Worm (Caenorhabditis elegans): ENCODE data around the gene pafo-1.

pafo-1 gene

DNA sequence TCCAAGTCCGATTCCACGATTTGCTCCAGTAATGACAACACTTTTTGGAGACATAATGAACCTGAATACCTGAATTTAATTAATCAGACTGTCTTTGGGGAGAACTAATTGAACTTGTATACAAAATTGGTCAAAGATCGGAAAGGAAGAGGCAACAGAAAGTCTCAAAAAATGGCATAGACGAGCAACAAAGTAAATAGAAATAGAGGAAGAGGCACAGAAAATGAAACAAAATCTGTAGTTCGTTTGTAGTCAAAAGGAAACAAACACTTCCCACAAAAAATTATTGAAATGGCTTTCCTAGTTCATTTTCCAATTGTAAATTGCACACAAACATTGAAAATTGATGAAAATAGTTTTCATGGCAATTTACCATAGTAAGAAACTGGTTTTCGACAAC, 6.8 kb upstream of the pafo-1 start, which contains the start of gene C55A6.6:
C55A6.6 (minus strand) TSS at position 61 of the 400 bp plus-strand sequence.
- TF ChIP-seq ceh-14 (tag; optimal IDR thresholded peaks at IDR 0.05) (no peak), fax-1 (tag; optimal IDR thresholded peaks at IDR 0.05) (no peak)

DNA sequence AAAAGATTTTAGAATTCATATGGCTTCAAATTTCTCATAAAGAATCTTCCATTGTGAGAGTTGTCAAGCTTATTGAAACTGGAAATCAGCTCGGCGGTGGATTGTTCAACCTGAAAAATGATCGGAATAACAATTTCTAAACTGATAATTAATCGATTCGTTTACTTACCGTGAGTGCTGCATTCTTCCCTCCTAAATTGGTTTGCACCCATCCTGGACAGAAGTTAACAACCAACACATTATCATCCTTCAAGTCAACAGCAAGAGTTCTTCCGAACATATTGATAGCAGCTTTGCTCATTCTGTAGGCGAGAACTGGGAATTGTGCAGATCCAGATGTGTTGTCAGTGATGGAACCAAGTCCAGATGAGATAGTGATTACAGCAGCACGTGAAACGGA, 6.4 kb upstream of the pafo-1 start:
- no peak for TF ChIP-seq ets-4 (tag; optimal IDR thresholded peaks at IDR 0.05)
- no peak for TF ChIP-seq hlh-8 (tag; optimal IDR thresholded peaks at IDR 0.05)
- no peak for TF ChIP-seq fkh-6 (tag; optimal IDR thresholded peaks at IDR 0.05)
- TF ChIP-seq ceh-24 (tag; optimal IDR thresholded peaks at IDR 0.05) = no peak
- no peak for TF ChIP-seq unc-3 (GFP tag; conservative IDR thresholded peaks at IDR 0.05)
- TF ChIP-seq unc-3 (tag; optimal IDR thresholded peaks at IDR 0.05) = no peak
- TF ChIP-seq dmd-4 (tag; optimal IDR thresholded peaks at IDR 0.05; ENCODE audit: borderline replicate concordance) = no peak
- no peak for TF ChIP-seq pat-9 (tag; optimal IDR thresholded peaks at IDR 0.05)
- no peak for TF ChIP-seq syd-9 (tag; optimal IDR thresholded peaks at IDR 0.05)
- no peak for TF ChIP-seq pag-3 (tag; optimal IDR thresholded peaks at IDR 0.05; ENCODE audit: borderline replicate concordance)
- no peak for TF ChIP-seq lin-11 (tag; optimal IDR thresholded peaks at IDR 0.05)
- no peak for TF ChIP-seq ceh-22 (tag; optimal IDR thresholded peaks at IDR 0.05)
- TF ChIP-seq Y22D7AL.16 (tag; optimal IDR thresholded peaks at IDR 0.05) = no peak
- no peak for TF ChIP-seq K02D7.2 (tag; optimal IDR thresholded peaks at IDR 0.05)
- TF ChIP-seq mec-3 (tag; optimal IDR thresholded peaks at IDR 0.05; ENCODE audit: borderline replicate concordance) = no peak
- no peak for TF ChIP-seq ceh-31 (tag; optimal IDR thresholded peaks at IDR 0.05)
- no peak for TF ChIP-seq ceh-19 (GFP tag; optimal IDR thresholded peaks at IDR 0.05)
- no peak for TF ChIP-seq tbx-7 (tag; optimal IDR thresholded peaks at IDR 0.05)

DNA sequence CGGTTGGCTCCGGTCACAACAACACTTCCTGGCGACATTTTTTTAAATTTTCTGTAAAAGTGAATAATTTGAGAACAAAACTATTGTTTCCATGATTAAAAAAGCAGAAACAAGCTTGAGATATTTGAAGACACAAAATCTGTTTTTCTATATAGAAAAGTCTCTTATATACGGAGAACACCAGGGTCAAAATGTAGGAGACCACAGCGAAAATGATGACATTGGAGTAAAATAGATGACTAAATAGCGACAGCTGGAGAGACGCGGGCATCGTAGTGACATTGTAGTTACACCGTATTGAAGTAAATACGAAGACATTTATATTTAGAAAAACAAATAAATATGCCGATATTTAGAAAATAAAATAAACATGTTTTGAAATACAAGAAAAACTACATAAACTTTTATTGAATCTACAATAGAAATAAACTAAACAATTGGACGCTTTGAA, 5.3 kb upstream of the pafo-1 start, which contains the start of gene sdz-8:
sdz-8 (minus strand) TSS at position 51 of the 451 bp plus-strand sequence.
- TF ChIP-seq ref-2 (tag; optimal IDR thresholded peaks at IDR 0.05) (no peak), unc-55 (GFP tag; optimal IDR thresholded peaks at IDR 0.05) (no peak), nhr-11 (tag; optimal IDR thresholded peaks at IDR 0.05) (no peak), ceh-22 (tag; optimal IDR thresholded peaks at IDR 0.05) (no peak), rnt-1 (tag; optimal IDR thresholded peaks at IDR 0.05) (no peak), nhr-232 (tag; optimal IDR thresholded peaks at IDR 0.05) (no peak), ama-1 (optimal IDR thresholded peaks at IDR 0.05) (no peak)

DNA sequence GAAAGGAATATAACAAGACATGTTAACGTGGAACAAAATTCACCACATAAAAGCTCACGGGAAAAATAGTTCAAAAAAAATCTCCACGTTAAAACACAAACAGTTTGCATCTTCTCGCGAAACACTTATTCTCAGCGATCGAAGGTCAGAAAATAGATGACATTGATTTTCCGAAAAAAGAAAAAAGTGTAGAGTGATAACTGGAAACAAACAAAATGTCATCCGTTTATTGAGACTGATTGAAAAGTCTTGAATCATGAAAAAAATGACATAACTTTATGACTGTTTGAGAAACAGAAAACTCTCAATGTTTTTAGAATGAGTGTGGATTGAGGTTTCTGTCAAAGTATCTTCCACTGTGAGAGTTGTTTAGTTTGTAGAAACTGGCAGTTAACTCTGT, 3.7 kb upstream of the pafo-1 start, which contains the start of gene C55A6.4:
C55A6.4 (minus strand) TSS at position 101 of the 400 bp plus-strand sequence.
- TF ChIP-seq gmeb-2 (tag; optimal IDR thresholded peaks at IDR 0.05) (no peak), ceh-45 (GFP tag; IDR thresholded peaks at IDR 0.05) (no peak), ceh-6 (GFP tag; optimal IDR thresholded peaks at IDR 0.05) (no peak), lin-11 (tag; optimal IDR thresholded peaks at IDR 0.05) (no peak), ceh-24 (tag; optimal IDR thresholded peaks at IDR 0.05) (no peak), elt-4 (tag; optimal IDR thresholded peaks at IDR 0.05) (no peak), rnt-1 (tag; optimal IDR thresholded peaks at IDR 0.05) (no peak), mec-3 (tag; optimal IDR thresholded peaks at IDR 0.05; ENCODE audit: borderline replicate concordance) (no peak), tbx-2 (tag; optimal IDR thresholded peaks at IDR 0.05) (no peak), K09A11.1 (tag; optimal IDR thresholded peaks at IDR 0.05; ENCODE audit: insufficient read depth) (no peak), pax-1 (tag; optimal IDR thresholded peaks at IDR 0.05) (no peak), ttx-3 (tag; optimal IDR thresholded peaks at IDR 0.05) (no peak), C08G9.2 (tag; optimal IDR thresholded peaks at IDR 0.05) (no peak), fax-1 (tag; optimal IDR thresholded peaks at IDR 0.05) (no peak), pha-4 (tag; optimal IDR thresholded peaks at IDR 0.05) (no peak), eyg-1 (tag; optimal IDR thresholded peaks at IDR 0.05) (no peak), hlh-30 (tag; optimal IDR thresholded peaks at IDR 0.05; ENCODE audit: insufficient read depth) (no peak)

All from whole organism, late embryonic.